Fruit fly (Drosophila melanogaster) S2 (cell line): ENCODE measurements around the gene mtgo.

Source experiments
- CG8478 ChIP-seq: fragments of >200 bp; optimal IDR thresholded peaks from 2 replicates; lab custom pipeline; 2018
- CTCF ChIP-seq, 2 experiments: fragments of >200 bp; optimal IDR thresholded peaks; 2 replicates each; lab custom pipeline; 2018

DNA sequence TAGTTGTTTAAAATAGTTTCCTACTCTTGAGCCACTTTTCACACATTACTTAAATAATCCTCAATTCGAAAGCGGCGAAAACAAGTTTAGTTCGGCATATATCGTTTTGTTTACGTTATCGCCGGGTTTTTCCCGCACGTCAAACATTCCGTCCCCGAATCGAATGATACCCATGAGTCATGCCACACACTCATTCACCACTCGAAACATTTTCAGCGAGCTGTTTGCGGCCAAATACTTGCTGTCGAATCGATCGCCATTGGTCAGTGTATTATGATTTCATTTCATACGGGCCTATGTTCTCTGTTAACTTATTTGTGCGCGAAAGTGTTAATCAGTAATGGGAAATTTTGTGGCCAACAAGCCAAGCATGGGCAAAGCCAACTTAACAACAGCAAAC lies 16.3 kb upstream of the mtgo start:
- TF ChIP-seq CTCF (optimal IDR thresholded peaks at IDR 0.05; lab: Kevin White, UChicago) (no peak), CG8478 (lab: Kevin White, UChicago) (no peak)
